Worm (Caenorhabditis elegans): Measurements from ENCODE around the gene C16D9.3.
A peak's percentile ranks its signal among the peaks of the same experiment; 100 is the strongest.

C16D9.3 gene

ce11 chrV:8228712-8229119 is 11.1 kb downstream of the C16D9.3 start (continued):
- peak; percentile 54 for TF ChIP-seq nhr-77 (tag; optimal IDR thresholded peaks at IDR 0.05)
- no peak for TF ChIP-seq skn-1 (tag; optimal IDR thresholded peaks at IDR 0.05)
- peak; percentile 93 for TF ChIP-seq ceh-44 (GFP tag; IDR thresholded peaks at IDR 0.05)
- no peak for TF ChIP-seq lin-15B (tag; optimal IDR thresholded peaks at IDR 0.05)
- peak; percentile 49; the same call in 1 of the 2 replicates for TF ChIP-seq lin-1 (GFP tag; IDR thresholded peaks at IDR 0.05)
- TF ChIP-seq hif-1 (tag; optimal IDR thresholded peaks at IDR 0.05), result peak; percentile 12 to 30
- peak; percentile 73 for TF ChIP-seq php-3 (GFP tag; IDR thresholded peaks at IDR 0.05)
- TF ChIP-seq daf-19 (GFP tag; conservative IDR thresholded peaks at IDR 0.05), result peak; percentile 71; the same call in 1 of the 2 replicates
- peak; percentile 90 for TF ChIP-seq mes-2 (tag; optimal IDR thresholded peaks at IDR 0.05; ENCODE audit: poor library complexity, severe bottlenecking)
- TF ChIP-seq vab-7 (GFP tag; IDR thresholded peaks at IDR 0.05), result 0 out of 2 replicates have a peak, but pooled peaks have one; percentile 29
- TF ChIP-seq F37D6.2 (tag; optimal IDR thresholded peaks at IDR 0.05), result peak; percentile 66
- TF ChIP-seq ztf-7 (tag; optimal IDR thresholded peaks at IDR 0.05), result peak; percentile 4
- no peak for TF ChIP-seq daf-12 (tag; optimal IDR thresholded peaks at IDR 0.05)
- TF ChIP-seq mxl-2 (GFP tag; conservative IDR thresholded peaks at IDR 0.05), result no peak
- peak; percentile 49 for TF ChIP-seq nhr-11 (tag; optimal IDR thresholded peaks at IDR 0.05)
- TF ChIP-seq spr-3 (GFP tag; optimal IDR thresholded peaks at IDR 0.05), result peak; percentile 68
- TF ChIP-seq cey-2 (tag; optimal IDR thresholded peaks at IDR 0.05; ENCODE audit: borderline replicate concordance, insufficient read depth), result no peak
- TF ChIP-seq D1046.2 (GFP tag; IDR thresholded peaks at IDR 0.05), result no peak
- TF ChIP-seq unc-130 (GFP tag; optimal IDR thresholded peaks at IDR 0.05), result peak; percentile 91
- no peak for TF ChIP-seq zip-11 (GFP tag; IDR thresholded peaks at IDR 0.05)
- peak; percentile 94 for TF ChIP-seq ama-1 (optimal IDR thresholded peaks at IDR 0.05)
- no peak for TF ChIP-seq egl-27 (tag; optimal IDR thresholded peaks at IDR 0.05)
- TF ChIP-seq zfp-2 (tag; optimal IDR thresholded peaks at IDR 0.05), result peak; percentile 44
- peak; percentile 88 for TF ChIP-seq hmg-1.1 (GFP tag; IDR thresholded peaks at IDR 0.05)
- peak; percentile 65 to 88 for TF ChIP-seq daf-16 (GFP tag; optimal IDR thresholded peaks at IDR 0.05)
- peak; percentile 86 for TF ChIP-seq daf-16 (tag; optimal IDR thresholded peaks at IDR 0.05)
- TF ChIP-seq F10B5.3 (tag; optimal IDR thresholded peaks at IDR 0.05), result peak; percentile 83
- TF ChIP-seq Y105C5A.15 (GFP tag; IDR thresholded peaks at IDR 0.05), result no peak
- no peak for TF ChIP-seq ceh-20 (GFP tag; IDR thresholded peaks at IDR 0.05)
- TF ChIP-seq lin-13 (GFP tag; optimal IDR thresholded peaks at IDR 0.05), result peak; percentile 78
- TF ChIP-seq daf-8 (GFP tag; IDR thresholded peaks at IDR 0.05), result no peak
- peak; percentile 83 for TF ChIP-seq tra-1 (GFP tag; IDR thresholded peaks at IDR 0.05)
- peak; percentile 53 for TF ChIP-seq dpl-1 (GFP tag; optimal IDR thresholded peaks at IDR 0.05)
- no peak for TF ChIP-seq nhr-76 (tag; optimal IDR thresholded peaks at IDR 0.05)
- TF ChIP-seq ZK546.5 (tag; optimal IDR thresholded peaks at IDR 0.05), result no peak
- no peak for TF ChIP-seq F44E2.7 (GFP tag; IDR thresholded peaks at IDR 0.05)
- TF ChIP-seq rbr-2 (tag; optimal IDR thresholded peaks at IDR 0.05), result peak; percentile 83
- peak in 1 of 2 experiments; percentile 77 for TF ChIP-seq lsy-2 (tag; optimal IDR thresholded peaks at IDR 0.05)
- TF ChIP-seq nhr-102 (tag; optimal IDR thresholded peaks at IDR 0.05), result peak; percentile 91
- no peak for TF ChIP-seq dmd-8 (GFP tag; IDR thresholded peaks at IDR 0.05)
- TF ChIP-seq nhr-25 (tag; optimal IDR thresholded peaks at IDR 0.05; ENCODE audit: borderline replicate concordance, insufficient read depth), result peak; percentile 56
- no peak for TF ChIP-seq ZK337.2 (GFP tag; IDR thresholded peaks at IDR 0.05)
- TF ChIP-seq saeg-2 (GFP tag; IDR thresholded peaks at IDR 0.05), result 0 out of 2 replicates have a peak, but pooled peaks have one; percentile 47
- peak; percentile 65 for TF ChIP-seq nhr-6 (tag; optimal IDR thresholded peaks at IDR 0.05)
- no peak for TF ChIP-seq F26F4.8 (GFP tag; conservative IDR thresholded peaks at IDR 0.05)
- TF ChIP-seq fkh-10 (GFP tag; optimal IDR thresholded peaks at IDR 0.05), result no peak
- TF ChIP-seq ztf-11 (tag; optimal IDR thresholded peaks at IDR 0.05), result no peak
- TF ChIP-seq spr-1 (tag; optimal IDR thresholded peaks at IDR 0.05), result peak; percentile 85
- peak; percentile 66 for TF ChIP-seq mxl-3 (GFP tag; optimal IDR thresholded peaks at IDR 0.05)
- TF ChIP-seq pqm-1 (tag; optimal IDR thresholded peaks at IDR 0.05), result peak; percentile 8
- TF ChIP-seq nhr-41 (GFP tag; IDR thresholded peaks at IDR 0.05), result 0 out of 2 replicates have a peak, but pooled peaks have one; percentile 8
- TF ChIP-seq madf-5 (GFP tag; IDR thresholded peaks at IDR 0.05), result no peak

Measured in whole organism, L4 larva.